Fruit fly (Drosophila melanogaster): Measurements from ENCODE around the gene eff.

Gene eff

dm6 chr3R:14731061-14731780, 9.9 kb downstream of the eff start, which contains the start of gene CG7530 (continued):
- TF ChIP-seq CG10654 (GFP tag; optimal IDR thresholded peaks at IDR 0.05): no peak
- no peak for TF ChIP-seq CG16815 (GFP tag; optimal IDR thresholded peaks at IDR 0.05)
- no peak for TF ChIP-seq CG10959 (GFP tag; IDR thresholded peaks at IDR 0.05)
- no peak for TF ChIP-seq dati (GFP tag; IDR thresholded peaks at IDR 0.05)
- TF ChIP-seq jigr1 (GFP tag; IDR thresholded peaks at IDR 0.05): no peak
- no peak for TF ChIP-seq CG13775 (GFP tag; optimal IDR thresholded peaks at IDR 0.05)
- no peak for TF ChIP-seq CG12236 (GFP tag; optimal IDR thresholded peaks at IDR 0.05)
- TF ChIP-seq CG2129 (GFP tag; IDR thresholded peaks at IDR 0.05; ENCODE audit: partially characterized antibody): no peak
- no peak for TF ChIP-seq CG5180 (GFP tag; optimal IDR thresholded peaks at IDR 0.05)
- TF ChIP-seq gt (GFP tag; IDR thresholded peaks at IDR 0.05): no peak
- TF ChIP-seq dmrt11E (tag; optimal IDR thresholded peaks at IDR 0.05): no peak
- TF ChIP-seq Dbx (GFP tag; IDR thresholded peaks at IDR 0.05): no peak
- peak; percentile 81 for TF ChIP-seq vvl (GFP tag; IDR thresholded peaks at IDR 0.05)
- no peak for TF ChIP-seq Hr51 (GFP tag; optimal IDR thresholded peaks at IDR 0.05)
- no peak for TF ChIP-seq CG9817 (tag; optimal IDR thresholded peaks at IDR 0.05)
- no peak for TF ChIP-seq gce (GFP tag; IDR thresholded peaks at IDR 0.05)
- no peak for TF ChIP-seq fu2 (GFP tag; optimal IDR thresholded peaks at IDR 0.05)
- TF ChIP-seq zfh1 (GFP tag; IDR thresholded peaks at IDR 0.05): 0 out of 3 replicates have a peak, but pooled peaks have one; percentile 25
- TF ChIP-seq ac (GFP tag; optimal IDR thresholded peaks at IDR 0.05): no peak
- no peak for TF ChIP-seq en (GFP tag; optimal IDR thresholded peaks at IDR 0.05)
- TF ChIP-seq CG10462 (GFP tag; optimal IDR thresholded peaks at IDR 0.05): no peak
- TF ChIP-seq pho (GFP tag; optimal IDR thresholded peaks at IDR 0.05): no peak
- TF ChIP-seq corto (GFP tag; optimal IDR thresholded peaks at IDR 0.05): peak; percentile 5
- TF ChIP-seq CG3281 (GFP tag; optimal IDR thresholded peaks at IDR 0.05): peak; percentile 63
- TF ChIP-seq Max (GFP tag; optimal IDR thresholded peaks at IDR 0.05): no peak
- TF ChIP-seq E2f2 (GFP tag; IDR thresholded peaks at IDR 0.05): no peak
- no peak for TF ChIP-seq NfI (GFP tag; optimal IDR thresholded peaks at IDR 0.05)
- TF ChIP-seq CG14667 (GFP tag; IDR thresholded peaks at IDR 0.05): no peak
- no peak for TF ChIP-seq CTCF (GFP tag; optimal IDR thresholded peaks at IDR 0.05)
- TF ChIP-seq insv (GFP tag; optimal IDR thresholded peaks at IDR 0.05): no peak
- TF ChIP-seq gcm2 (GFP tag; optimal IDR thresholded peaks at IDR 0.05): no peak
- TF ChIP-seq Ets97D (GFP tag; optimal IDR thresholded peaks at IDR 0.05): no peak
- no peak for TF ChIP-seq btn (GFP tag; optimal IDR thresholded peaks at IDR 0.05)
- TF ChIP-seq Ets65A (GFP tag): no peak
- no peak for TF ChIP-seq H15 (GFP tag; IDR thresholded peaks at IDR 0.05)
- TF ChIP-seq Oli (tag; optimal IDR thresholded peaks at IDR 0.05): no peak
- no peak for TF ChIP-seq sr (GFP tag; IDR thresholded peaks at IDR 0.05)
- no peak for TF ChIP-seq sens-2 (GFP tag; IDR thresholded peaks at IDR 0.05)
- TF ChIP-seq CG2889 (GFP tag; IDR thresholded peaks at IDR 0.05): no peak
- peak in 1 of 2 experiments; percentile 3 for TF ChIP-seq Hr78 (GFP tag; optimal IDR thresholded peaks at IDR 0.05)
- no peak for TF ChIP-seq CG17359 (tag; optimal IDR thresholded peaks at IDR 0.05)
- TF ChIP-seq Doc2 (GFP tag; IDR thresholded peaks at IDR 0.05): no peak
- TF ChIP-seq Ssrp (tag; optimal IDR thresholded peaks at IDR 0.05): no peak
- no peak for TF ChIP-seq CG8359 (GFP tag; optimal IDR thresholded peaks at IDR 0.05; ENCODE audit: borderline replicate concordance)
- TF ChIP-seq CG2875 (GFP tag; optimal IDR thresholded peaks at IDR 0.05): no peak
- no peak for TF ChIP-seq Adf1 (GFP tag; IDR thresholded peaks at IDR 0.05)
- no peak for TF ChIP-seq chn (GFP tag; optimal IDR thresholded peaks at IDR 0.05)
- no peak for TF ChIP-seq CG13424 (tag; optimal IDR thresholded peaks at IDR 0.05)
- no peak for TF ChIP-seq D (optimal IDR thresholded peaks at IDR 0.05)
- TF ChIP-seq D (GFP tag; optimal IDR thresholded peaks at IDR 0.05): no peak
- no peak for TF ChIP-seq CG1832 (GFP tag; optimal IDR thresholded peaks at IDR 0.05)

Data from whole organism, embryonic.